Worm (Caenorhabditis elegans) whole organism, L2 larva: ENCODE data around the gene F17E9.3.

Experiments used
- C34F6.9 ChIP-seq: fragments of 150-350 bp; optimal IDR thresholded peaks from 2 replicates; lab custom pipeline; 2014; ENCODE audit warnings: missing biosample characterization, missing genetic modification characterization
- F13H6.1 ChIP-seq: sonication (generic microtip); optimal IDR thresholded peaks from 2 replicates; lab custom pipeline; 2016; ENCODE audit warnings: missing genetic modification characterization, missing compliant biosample characterization
- R02D3.7 ChIP-seq: fragments of 150-350 bp; optimal IDR thresholded peaks from 2 replicates; lab custom pipeline; 2014; ENCODE audit warnings: missing biosample characterization, missing genetic modification characterization
- Y55F3AM.14 ChIP-seq: fragments of 200-800 bp; sonication (Bioruptor generic); optimal IDR thresholded peaks from 2 replicates; lab custom pipeline; 2018; ENCODE audit warnings: mild to moderate bottlenecking, missing genetic modification characterization, missing compliant biosample characterization
- ZK546.5 ChIP-seq: sonication (generic microtip); optimal IDR thresholded peaks from 2 replicates; lab custom pipeline; 2017; ENCODE audit warnings: missing biosample characterization, missing genetic modification characterization
- alr-1 ChIP-seq: fragments of 150-350 bp; optimal IDR thresholded peaks from 2 replicates; lab custom pipeline; 2014; ENCODE audit warnings: missing biosample characterization, missing genetic modification characterization
- aly-2 ChIP-seq: fragments of 150-350 bp; optimal IDR thresholded peaks from 2 replicates; lab custom pipeline; 2014; ENCODE audit warnings: missing biosample characterization, missing genetic modification characterization
- ama-1 ChIP-seq: fragments of 150-350 bp; optimal IDR thresholded peaks from 2 replicates; lab custom pipeline; 2018; ENCODE audit warnings: inconsistent platforms
- blmp-1 ChIP-seq: sonication (generic microtip); optimal IDR thresholded peaks from 2 replicates; lab custom pipeline; 2017; ENCODE audit warnings: missing genetic modification characterization, mild to moderate bottlenecking, missing compliant biosample characterization, antibody characterized with exemption, moderate library complexity; ENCODE audit not compliant: insufficient read depth
- ceh-16 ChIP-seq: fragments of 150-350 bp; optimal IDR thresholded peaks from 2 replicates; lab custom pipeline; 2014; ENCODE audit warnings: missing biosample characterization, missing genetic modification characterization
- ceh-82 ChIP-seq: fragments of 150-350 bp; optimal IDR thresholded peaks from 2 replicates; lab custom pipeline; 2014; ENCODE audit warnings: missing biosample characterization, missing genetic modification characterization
- crh-2 ChIP-seq: sonication (generic microtip); optimal IDR thresholded peaks from 2 replicates; lab custom pipeline; 2017; ENCODE audit warnings: missing biosample characterization, missing genetic modification characterization
- dmd-4 ChIP-seq: sonication (generic microtip); optimal IDR thresholded peaks from 2 replicates; lab custom pipeline; 2017; ENCODE audit warnings: missing biosample characterization, missing genetic modification characterization
- egl-27 ChIP-seq: sonication (generic microtip); optimal IDR thresholded peaks from 3 replicates; lab custom pipeline; 2017; ENCODE audit warnings: missing biosample characterization, missing genetic modification reagents, missing genetic modification characterization
- elt-1 ChIP-seq: fragments of 150-350 bp; optimal IDR thresholded peaks from 2 replicates; lab custom pipeline; 2014; ENCODE audit warnings: missing biosample characterization, missing genetic modification characterization
- elt-3 ChIP-seq: sonication (generic microtip); optimal IDR thresholded peaks from 2 replicates; lab custom pipeline; 2017; ENCODE audit warnings: missing biosample characterization, missing genetic modification characterization
- fos-1 ChIP-seq: fragments of 150-350 bp; optimal IDR thresholded peaks from 2 replicates; lab custom pipeline; 2014; ENCODE audit warnings: missing biosample characterization, missing genetic modification characterization
- gmeb-1 ChIP-seq: fragments of 150-350 bp; optimal IDR thresholded peaks from 2 replicates; lab custom pipeline; 2014; ENCODE audit warnings: missing biosample characterization, missing genetic modification characterization
- lin-11 ChIP-seq: fragments of 150-350 bp; sonication (generic microtip); optimal IDR thresholded peaks from 2 replicates; lab custom pipeline; 2014; ENCODE audit warnings: missing biosample characterization, missing genetic modification characterization, inconsistent platforms, mixed read lengths
- lin-13 ChIP-seq: fragments of 150-350 bp; optimal IDR thresholded peaks from 2 replicates; lab custom pipeline; 2014; ENCODE audit warnings: missing biosample characterization, missing genetic modification reagents, missing genetic modification characterization
- lin-39 ChIP-seq: fragments of 150-350 bp; optimal IDR thresholded peaks from 2 replicates; lab custom pipeline; 2014; ENCODE audit warnings: missing biosample characterization, missing genetic modification reagents, missing genetic modification characterization
- lsy-2 ChIP-seq, 2 experiments: fragments of 150-350 bp in 1 of 2; sonication (generic microtip) in 1 of 2; optimal IDR thresholded peaks; 2 replicates each; lab custom pipeline; 2014 to 2017; ENCODE audit warnings: missing biosample characterization in 2 of 2, missing genetic modification characterization in 2 of 2
- mab-5 ChIP-seq: fragments of 150-350 bp; optimal IDR thresholded peaks from 2 replicates; lab custom pipeline; 2014; ENCODE audit warnings: missing biosample characterization, missing genetic modification characterization
- mbf-1 ChIP-seq: sonication (generic microtip); optimal IDR thresholded peaks from 2 replicates; lab custom pipeline; 2017; ENCODE audit warnings: missing biosample characterization, missing genetic modification characterization
- mdl-1 ChIP-seq, 2 experiments: fragments of 150-350 bp in 1 of 2; sonication (generic microtip) in 1 of 2; optimal IDR thresholded peaks; 2 replicates each; lab custom pipeline; 2017; ENCODE audit warnings: missing biosample characterization in 2 of 2, missing genetic modification characterization in 2 of 2
- nhr-10 ChIP-seq: sonication (generic microtip); optimal IDR thresholded peaks from 2 replicates; lab custom pipeline; 2017; ENCODE audit warnings: missing biosample characterization, missing genetic modification characterization
- nhr-11 ChIP-seq: fragments of 150-350 bp; optimal IDR thresholded peaks from 2 replicates; lab custom pipeline; 2014; ENCODE audit warnings: missing biosample characterization, missing genetic modification characterization
- nhr-12 ChIP-seq: fragments of 150-350 bp; optimal IDR thresholded peaks from 2 replicates; lab custom pipeline; 2014; ENCODE audit warnings: missing biosample characterization, missing genetic modification characterization
- nhr-129 ChIP-seq: fragments of 150-350 bp; optimal IDR thresholded peaks from 2 replicates; lab custom pipeline; 2014; ENCODE audit warnings: missing biosample characterization, missing genetic modification characterization
- nhr-21 ChIP-seq: fragments of 150-350 bp; optimal IDR thresholded peaks from 2 replicates; lab custom pipeline; 2014; ENCODE audit warnings: missing biosample characterization, missing genetic modification characterization
- nhr-23 ChIP-seq: fragments of 150-350 bp; optimal IDR thresholded peaks from 2 replicates; lab custom pipeline; 2014; ENCODE audit warnings: missing biosample characterization, missing genetic modification reagents, missing genetic modification characterization
- nhr-237 ChIP-seq: fragments of 150-350 bp; optimal IDR thresholded peaks from 2 replicates; lab custom pipeline; 2014; ENCODE audit warnings: missing biosample characterization, missing genetic modification characterization
- nhr-25 ChIP-seq: fragments of 150-350 bp; sonication (generic microtip); optimal IDR thresholded peaks from 3 replicates; lab custom pipeline; 2014; ENCODE audit warnings: missing biosample characterization, missing genetic modification characterization
- nhr-6 ChIP-seq: fragments of 150-350 bp; optimal IDR thresholded peaks from 2 replicates; lab custom pipeline; 2014; ENCODE audit warnings: missing biosample characterization, missing genetic modification characterization
- nhr-77 ChIP-seq: fragments of 150-350 bp; optimal IDR thresholded peaks from 2 replicates; lab custom pipeline; 2014; ENCODE audit warnings: missing biosample characterization, missing genetic modification characterization
- peb-1 ChIP-seq: fragments of 150-350 bp; optimal IDR thresholded peaks from 2 replicates; lab custom pipeline; 2014; ENCODE audit warnings: missing biosample characterization, missing genetic modification characterization
- sem-4 ChIP-seq: fragments of 150-350 bp; optimal IDR thresholded peaks from 2 replicates; lab custom pipeline; 2014; ENCODE audit warnings: missing biosample characterization, missing genetic modification reagents, missing genetic modification characterization
- skn-1 ChIP-seq: sonication (generic microtip); optimal IDR thresholded peaks from 2 replicates; lab custom pipeline; 2017; ENCODE audit warnings: missing biosample characterization, missing genetic modification characterization
- sma-3 ChIP-seq: sonication (generic microtip); optimal IDR thresholded peaks from 2 replicates; lab custom pipeline; 2016; ENCODE audit warnings: missing genetic modification reagents, missing genetic modification characterization, missing compliant biosample characterization
- sma-9 ChIP-seq, 2 experiments: fragments of 150-350 bp in 1 of 2; sonication (generic microtip) in 1 of 2; optimal IDR thresholded peaks; 2 replicates each; lab custom pipeline; 2014 to 2016; ENCODE audit warnings: missing genetic modification characterization in 2 of 2, mild to moderate bottlenecking in 1 of 2, missing biosample characterization in 1 of 2, missing compliant biosample characterization in 1 of 2, missing genetic modification reagents in 1 of 2, moderate library complexity in 1 of 2
- snpc-4 ChIP-seq: fragments of 150-350 bp; optimal IDR thresholded peaks from 2 replicates; lab custom pipeline; 2014; ENCODE audit warnings: missing biosample characterization, missing genetic modification characterization
- unc-39 ChIP-seq: fragments of 150-350 bp; optimal IDR thresholded peaks from 2 replicates; lab custom pipeline; 2014; ENCODE audit warnings: missing biosample characterization, missing genetic modification characterization
- unc-55 ChIP-seq: fragments of 150-350 bp; sonication (generic microtip); optimal IDR thresholded peaks from 3 replicates; lab custom pipeline; 2014; ENCODE audit warnings: missing biosample characterization, missing genetic modification reagents, missing genetic modification characterization
- unc-62 ChIP-seq: fragments of 150-350 bp; optimal IDR thresholded peaks from 2 replicates; lab custom pipeline; 2014; ENCODE audit warnings: missing biosample characterization, missing genetic modification reagents, missing genetic modification characterization
- zag-1 ChIP-seq: fragments of 150-350 bp; optimal IDR thresholded peaks from 2 replicates; lab custom pipeline; 2014; ENCODE audit warnings: missing biosample characterization, missing genetic modification characterization
- ztf-1 ChIP-seq: fragments of 200-800 bp; sonication (Bioruptor generic); conservative IDR thresholded peaks from 2 replicates; pipeline ENCODE4 v1.3.6; 2022; ENCODE audit warnings: missing genetic modification characterization, missing compliant biosample characterization
- ztf-11 ChIP-seq: sonication (generic microtip); optimal IDR thresholded peaks from 2 replicates; lab custom pipeline; 2017; ENCODE audit warnings: missing biosample characterization, missing genetic modification characterization
- ztf-4 ChIP-seq: fragments of 150-350 bp; optimal IDR thresholded peaks from 2 replicates; lab custom pipeline; 2014; ENCODE audit warnings: missing biosample characterization, missing genetic modification characterization

The F17E9.3 gene

ce11 chrIV:8378280-8378679 lies 23.6 kb downstream of the F17E9.3 start:
- TF ChIP-seq Y55F3AM.14 (GFP tag; lab: Kevin White, UChicago), result no peak
- TF ChIP-seq lin-13 (GFP tag; lab: Kevin White, UChicago), result no peak
- TF ChIP-seq sma-9 (GFP tag; optimal IDR thresholded peaks at IDR 0.05; lab: Kevin White, UChicago), result no peak
- no peak for TF ChIP-seq sma-9 (tag; optimal IDR thresholded peaks at IDR 0.05; lab: Kevin White, UChicago)
- no peak for TF ChIP-seq skn-1 (tag; lab: Kevin White, UChicago)
- no peak for TF ChIP-seq nhr-11
- TF ChIP-seq mbf-1, result no peak
- TF ChIP-seq, all 48 proteins: peak for 0

- no peak for TF ChIP-seq ztf-4 (tag; lab: Kevin White, UChicago)
- TF ChIP-seq peb-1 (tag; lab: Kevin White, UChicago), result no peak
- peak; percentile 73 for TF ChIP-seq nhr-25 (tag; lab: Kevin White, UChicago)
- no peak for TF ChIP-seq egl-27 (tag; lab: Kevin White, UChicago)
- peak; percentile 0 for TF ChIP-seq sem-4 (tag; lab: Kevin White, UChicago)
- TF ChIP-seq mbf-1, result no peak
- peak; percentile 2 for TF ChIP-seq lin-11 (tag; lab: Kevin White, UChicago)
- TF ChIP-seq snpc-4 (tag; lab: Kevin White, UChicago), result peak; percentile 66
- TF ChIP-seq lin-39, result no peak
- no peak for TF ChIP-seq ceh-16 (tag; lab: Kevin White, UChicago)
- TF ChIP-seq gmeb-1 (tag; lab: Kevin White, UChicago), result peak; percentile 76
- TF ChIP-seq nhr-77 (tag; lab: Kevin White, UChicago), result no peak
- peak; percentile 44 for TF ChIP-seq sma-3 (GFP tag; lab: Kevin White, UChicago)
- peak; percentile 88 for TF ChIP-seq C34F6.9 (tag; lab: Kevin White, UChicago)
- no peak for TF ChIP-seq ztf-11
- TF ChIP-seq mdl-1 (tag; optimal IDR thresholded peaks at IDR 0.05; lab: Kevin White, UChicago), result peak in 1 of 2 experiments; percentile 11
- no peak for TF ChIP-seq ztf-1
- peak; percentile 8 for TF ChIP-seq ZK546.5 (tag; lab: Kevin White, UChicago)
- peak; percentile 55 for TF ChIP-seq nhr-21 (tag; lab: Kevin White, UChicago)
- peak; percentile 61 for TF ChIP-seq fos-1 (tag; lab: Kevin White, UChicago)
- TF ChIP-seq ceh-82 (tag; lab: Kevin White, UChicago), result peak; percentile 19
- peak; percentile 90 for TF ChIP-seq R02D3.7 (tag; lab: Kevin White, UChicago)
- peak; percentile 53 for TF ChIP-seq mab-5
- TF ChIP-seq nhr-11, result no peak
- peak; percentile 63 to 90 for TF ChIP-seq lsy-2 (tag; optimal IDR thresholded peaks at IDR 0.05; lab: Kevin White, UChicago)
- TF ChIP-seq nhr-237 (tag; lab: Kevin White, UChicago), result no peak
- TF ChIP-seq skn-1 (tag; lab: Kevin White, UChicago), result peak; percentile 17
- no peak for TF ChIP-seq blmp-1 (tag; lab: Kevin White, UChicago)
- peak; percentile 73 for TF ChIP-seq crh-2 (tag; lab: Kevin White, UChicago)
- TF ChIP-seq lin-13 (GFP tag; lab: Kevin White, UChicago), result peak; percentile 63
- no peak for TF ChIP-seq nhr-12
- no peak for TF ChIP-seq aly-2
- peak; percentile 87 for TF ChIP-seq nhr-129 (tag; lab: Kevin White, UChicago)
- no peak for TF ChIP-seq unc-39 (tag; lab: Kevin White, UChicago)
- TF ChIP-seq zag-1 (tag; lab: Kevin White, UChicago), result no peak
- no peak for TF ChIP-seq nhr-6 (tag; lab: Kevin White, UChicago)
- peak; percentile 71 for TF ChIP-seq sma-9 (GFP tag; optimal IDR thresholded peaks at IDR 0.05; lab: Kevin White, UChicago)
- no peak for TF ChIP-seq sma-9 (tag; optimal IDR thresholded peaks at IDR 0.05; lab: Kevin White, UChicago)
- TF ChIP-seq alr-1 (tag; lab: Kevin White, UChicago), result no peak
- TF ChIP-seq Y55F3AM.14 (GFP tag; lab: Kevin White, UChicago), result no peak
- TF ChIP-seq nhr-23 (tag; lab: Kevin White, UChicago), result no peak
- peak; percentile 95 for TF ChIP-seq unc-55 (GFP tag; lab: Kevin White, UChicago)
- no peak for TF ChIP-seq ama-1 (lab: Kevin White, UChicago)
- TF ChIP-seq elt-1, result no peak
- TF ChIP-seq dmd-4 (tag; lab: Kevin White, UChicago), result no peak
- no peak for TF ChIP-seq nhr-10 (tag; lab: Kevin White, UChicago)
- TF ChIP-seq F13H6.1 (tag; lab: Kevin White, UChicago), result peak; percentile 46
- TF ChIP-seq elt-3 (tag; lab: Kevin White, UChicago), result no peak
- no peak for TF ChIP-seq unc-62 (GFP tag; lab: Kevin White, UChicago)
Observed at ce11 chrIV:8379278-8379677, 24.6 kb downstream of the F17E9.3 start, which contains the start of gene nap-1. nap-1 (minus strand) TSS chrIV:8379319.
